Fruit fly (Drosophila melanogaster) whole organism, embryonic: ENCODE data around the gene wfs1.
A peak's percentile ranks its signal among the peaks of the same experiment; 100 is the strongest.

Experiments
- CG10431 ChIP-seq: fragments of 200-800 bp; sonication (Bioruptor generic); optimal IDR thresholded peaks from 3 replicates; lab custom pipeline; 2018; ENCODE audit warnings: missing biosample characterization, mild to moderate bottlenecking, missing genetic modification characterization
- CG12104 ChIP-seq: fragments of 200-800 bp; sonication (Bioruptor generic); optimal IDR thresholded peaks from 3 replicates; lab custom pipeline; 2016; ENCODE audit warnings: missing biosample characterization, missing genetic modification characterization
- CG9727 ChIP-seq: fragments of 200-800 bp; sonication (Bioruptor generic); optimal IDR thresholded peaks from 3 replicates; lab custom pipeline; 2017; ENCODE audit warnings: missing biosample characterization, mild to moderate bottlenecking, missing genetic modification characterization
- D19A ChIP-seq: fragments of 200-800 bp; optimal IDR thresholded peaks from 3 replicates; lab custom pipeline; 2019; ENCODE audit warnings: missing biosample characterization, mild to moderate bottlenecking, missing genetic modification characterization, moderate library complexity
- Sin3A ChIP-seq: fragments of >200 bp; optimal IDR thresholded peaks from 2 replicates; lab custom pipeline; 2018
- Stat92E ChIP-seq, 3 experiments: fragments of >200 bp in 2 of 3; fragments of 200-800 bp in 1 of 3; sonication (Bioruptor generic) in 1 of 3; optimal IDR thresholded peaks; 2 replicates each; lab custom pipeline; 2017 to 2019; ENCODE audit warnings: missing biosample characterization in 3 of 3, missing genetic modification characterization in 3 of 3, mild to moderate bottlenecking in 1 of 3, moderate library complexity in 1 of 3
- TFAM ChIP-seq: fragments of 200-800 bp; sonication (Bioruptor generic); optimal IDR thresholded peaks from 2 replicates; lab custom pipeline; 2017; ENCODE audit warnings: missing biosample characterization, missing genetic modification characterization, inconsistent platforms
- crol ChIP-seq: fragments of 200-800 bp; sonication (Bioruptor generic); IDR thresholded peaks from 2 replicates; pipeline ENCODE4 v1.3.6; 2022; ENCODE audit warnings: missing biosample characterization, missing genetic modification characterization
- pum ChIP-seq: fragments of 200-800 bp; sonication (Bioruptor generic); optimal IDR thresholded peaks from 2 replicates; lab custom pipeline; 2016; ENCODE audit warnings: missing biosample characterization, missing genetic modification characterization
- twi ChIP-seq: fragments of 200-800 bp; optimal IDR thresholded peaks from 2 replicates; lab custom pipeline; 2019; ENCODE audit warnings: missing biosample characterization, mild to moderate bottlenecking, missing genetic modification characterization, moderate library complexity

dm6 chr3R:22668622-22669021, 21.6 kb downstream of the wfs1 start:
- TF ChIP-seq pum (GFP tag; lab: Kevin White, UChicago) (peak; percentile 8), Sin3A (no peak), CG10431 (GFP tag; lab: Kevin White, UChicago) (no peak), CG9727 (peak; percentile 18), Stat92E (GFP tag; optimal IDR thresholded peaks at IDR 0.05; lab: Kevin White, UChicago) (no peak), crol (GFP tag; lab: Robert Waterston, UW) (no peak), TFAM (GFP tag; lab: Kevin White, UChicago) (no peak), twi (tag; lab: Kevin White, UChicago) (no peak), CG12104 (no peak), D19A (tag; lab: Kevin White, UChicago) (no peak)
